Fruit fly (Drosophila melanogaster) whole organism: ENCODE measurements around the gene Septin4.

Source experiments
- pan ChIP-seq: fragments of >200 bp; optimal IDR thresholded peaks from 2 replicates; lab custom pipeline; 2017
- usp ChIP-seq: fragments of >200 bp; optimal IDR thresholded peaks from 2 replicates; lab custom pipeline; 2017; ENCODE audit warnings: missing biosample characterization, missing genetic modification characterization, mixed read lengths

DNA sequence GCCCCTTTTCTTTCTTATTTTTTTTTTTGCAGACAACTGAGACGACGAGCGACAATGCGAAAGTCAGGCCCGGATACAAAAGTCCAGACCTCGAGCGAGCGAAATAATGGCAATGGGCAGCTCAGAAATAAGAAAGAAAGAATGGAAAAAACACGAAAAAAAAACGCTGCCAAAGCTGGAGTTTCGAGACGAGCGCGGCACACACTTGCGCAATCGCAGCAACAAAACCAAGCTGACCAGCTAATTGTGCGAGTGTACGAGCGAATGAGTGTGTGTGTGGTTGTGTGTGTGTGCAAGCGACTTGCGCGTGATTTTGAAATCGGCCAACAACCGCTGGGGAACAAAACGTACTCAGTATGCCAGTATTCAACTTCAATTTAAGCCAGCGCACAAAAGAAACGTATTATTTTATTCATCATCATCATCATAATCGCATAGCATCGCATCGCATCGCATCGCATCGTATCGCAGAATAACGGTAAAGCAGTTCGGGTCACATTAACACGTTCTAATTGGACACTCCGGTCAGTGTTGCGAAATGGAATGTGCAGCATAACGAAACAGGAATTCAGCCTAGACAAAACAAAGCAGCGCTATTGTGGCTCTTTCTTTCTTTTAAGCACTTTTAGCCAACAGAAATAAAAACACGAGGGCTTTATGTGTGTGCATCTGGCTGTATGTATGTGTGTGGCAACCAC lies 47.1 kb downstream of the Septin4 start:
- TF ChIP-seq usp (GFP tag; lab: Kevin White, UChicago) (no peak), pan (no peak)
